Worm (Caenorhabditis elegans): ENCODE measurements around the gene znfx-1.

ce11 chrII:9271285-9271684 is 57.8 kb downstream of the znfx-1 start:
- TF ChIP-seq nhr-237 (tag; optimal IDR thresholded peaks at IDR 0.05): no peak
- no peak for TF ChIP-seq unc-62 (GFP tag; optimal IDR thresholded peaks at IDR 0.05)
- TF ChIP-seq nhr-28 (tag; optimal IDR thresholded peaks at IDR 0.05): no peak
- no peak for TF ChIP-seq pha-4 (tag; optimal IDR thresholded peaks at IDR 0.05)
- TF ChIP-seq unc-39 (tag; optimal IDR thresholded peaks at IDR 0.05): no peak
- TF ChIP-seq mep-1 (tag; optimal IDR thresholded peaks at IDR 0.05): no peak
- TF ChIP-seq ztf-11 (tag; optimal IDR thresholded peaks at IDR 0.05): no peak
- no peak for TF ChIP-seq ces-1 (GFP tag; optimal IDR thresholded peaks at IDR 0.05)
- TF ChIP-seq ceh-39 (tag; optimal IDR thresholded peaks at IDR 0.05): no peak
- no peak for TF ChIP-seq tbx-8 (GFP tag; optimal IDR thresholded peaks at IDR 0.05)
- no peak for TF ChIP-seq lsy-2 (tag; optimal IDR thresholded peaks at IDR 0.05)
- no peak for TF ChIP-seq elt-1 (tag; optimal IDR thresholded peaks at IDR 0.05; ENCODE audit: borderline replicate concordance, insufficient read depth)
- TF ChIP-seq mab-5 (tag; optimal IDR thresholded peaks at IDR 0.05): no peak
- no peak for TF ChIP-seq snpc-4 (tag; optimal IDR thresholded peaks at IDR 0.05)

Data from whole organism, mixed stage, embryonic.